Fruit fly (Drosophila melanogaster): ENCODE measurements around the gene obst-H.

Gene obst-H

dm6 chr3L:15535228-15535598 is 6.2 kb upstream of the obst-H start, which contains the start of gene CrebA (continued):
- TF ChIP-seq CG14860 (GFP tag; IDR thresholded peaks at IDR 0.05; ENCODE audit: partially characterized antibody): no peak
- TF ChIP-seq grn (GFP tag; optimal IDR thresholded peaks at IDR 0.05): no peak
- TF ChIP-seq Med (GFP tag): peak; percentile 15
- peak; percentile 93 for TF ChIP-seq CG2199 (GFP tag; IDR thresholded peaks at IDR 0.05)
- no peak for TF ChIP-seq seq (GFP tag; IDR thresholded peaks at IDR 0.05)
- TF ChIP-seq CG13287 (GFP tag; IDR thresholded peaks at IDR 0.05; ENCODE audit: partially characterized antibody): no peak
- TF ChIP-seq MTF-1 (GFP tag; optimal IDR thresholded peaks at IDR 0.05; ENCODE audit: borderline replicate concordance): peak; percentile 13
- no peak for TF ChIP-seq Dref (GFP tag; IDR thresholded peaks at IDR 0.05)
- no peak for TF ChIP-seq CG7357 (GFP tag; IDR thresholded peaks at IDR 0.05)
- TF ChIP-seq Sry-β (GFP tag; optimal IDR thresholded peaks at IDR 0.05): no peak
- TF ChIP-seq sr (GFP tag; IDR thresholded peaks at IDR 0.05): no peak
- no peak for TF ChIP-seq CG10366 (GFP tag; IDR thresholded peaks at IDR 0.05)
- no peak for TF ChIP-seq sqz (GFP tag; optimal IDR thresholded peaks at IDR 0.05)
- TF ChIP-seq CG2678 (tag; optimal IDR thresholded peaks at IDR 0.05): no peak
- no peak for TF ChIP-seq CG9437 (GFP tag; optimal IDR thresholded peaks at IDR 0.05)
- no peak for TF ChIP-seq gfzf (GFP tag; optimal IDR thresholded peaks at IDR 0.05)
- peak; percentile 36; the same call in 1 of the 3 replicates for TF ChIP-seq ci (GFP tag; IDR thresholded peaks at IDR 0.05)
- no peak for TF ChIP-seq Ets65A (GFP tag)
- TF ChIP-seq caup (GFP tag; optimal IDR thresholded peaks at IDR 0.05; ENCODE audit: severe bottlenecking): no peak
- TF ChIP-seq CG16779 (GFP tag; IDR thresholded peaks at IDR 0.05): no peak
- peak; percentile 13; the same call in 1 of the 2 replicates for TF ChIP-seq HLH3B (GFP tag; IDR thresholded peaks at IDR 0.05)
- TF ChIP-seq CG7745 (tag; optimal IDR thresholded peaks at IDR 0.05): peak; percentile 4
- no peak for TF ChIP-seq eve (GFP tag; optimal IDR thresholded peaks at IDR 0.05)
- no peak for TF ChIP-seq odd (GFP tag; optimal IDR thresholded peaks at IDR 0.05)
- TF ChIP-seq CG30020 (tag; optimal IDR thresholded peaks at IDR 0.05): no peak
- TF ChIP-seq CG16813 (GFP tag; IDR thresholded peaks at IDR 0.05; ENCODE audit: partially characterized antibody): no peak
- TF ChIP-seq Deaf1 (tag; optimal IDR thresholded peaks at IDR 0.05): peak; percentile 53
- TF ChIP-seq CG13775 (GFP tag; optimal IDR thresholded peaks at IDR 0.05): no peak
- TF ChIP-seq HmgD (GFP tag; optimal IDR thresholded peaks at IDR 0.05): no peak
- no peak for TF ChIP-seq repo (GFP tag; optimal IDR thresholded peaks at IDR 0.05)
- no peak for TF ChIP-seq CG11504 (tag; optimal IDR thresholded peaks at IDR 0.05)
- peak; percentile 94 to 95 for TF ChIP-seq Trl (optimal IDR thresholded peaks at IDR 0.05)
- TF ChIP-seq Trl (GFP tag; optimal IDR thresholded peaks at IDR 0.05): no peak
- TF ChIP-seq Adf1 (GFP tag; IDR thresholded peaks at IDR 0.05): peak; percentile 90
- TF ChIP-seq schlank (tag; optimal IDR thresholded peaks at IDR 0.05): no peak
- TF ChIP-seq vvl (GFP tag; IDR thresholded peaks at IDR 0.05): peak; percentile 37; the same call in 1 of the 2 replicates
- no peak for TF ChIP-seq CG9797 (GFP tag; optimal IDR thresholded peaks at IDR 0.05)
- TF ChIP-seq CG42726 (GFP tag; IDR thresholded peaks at IDR 0.05; ENCODE audit: partially characterized antibody): peak; percentile 7; the same call in 1 of the 2 replicates
- TF ChIP-seq CG8290 (GFP tag; optimal IDR thresholded peaks at IDR 0.05): no peak
- TF ChIP-seq CG8290 (tag; optimal IDR thresholded peaks at IDR 0.05): peak in 1 of 2 experiments; percentile 20
- no peak for TF ChIP-seq CG10147 (GFP tag; optimal IDR thresholded peaks at IDR 0.05)
- TF ChIP-seq CG1832 (GFP tag; optimal IDR thresholded peaks at IDR 0.05): peak; percentile 83
- TF ChIP-seq HLH4C (GFP tag; IDR thresholded peaks at IDR 0.05; ENCODE audit: partially characterized antibody): no peak
- TF ChIP-seq sc (optimal IDR thresholded peaks at IDR 0.05): no peak
- no peak for TF ChIP-seq sc (GFP tag; optimal IDR thresholded peaks at IDR 0.05)
- peak; percentile 55; the same call in 1 of the 2 replicates for TF ChIP-seq CG10321 (GFP tag; IDR thresholded peaks at IDR 0.05)
- TF ChIP-seq Oli (tag; optimal IDR thresholded peaks at IDR 0.05): no peak
- no peak for TF ChIP-seq klu (GFP tag; IDR thresholded peaks at IDR 0.05)
- no peak for TF ChIP-seq Ada2b (GFP tag; IDR thresholded peaks at IDR 0.05)
- peak; percentile 70; the same call in 1 of the 2 replicates for TF ChIP-seq chm (GFP tag; IDR thresholded peaks at IDR 0.05)
- TF ChIP-seq tup (GFP tag; optimal IDR thresholded peaks at IDR 0.05): no peak
- no peak for TF ChIP-seq CG3281 (GFP tag; optimal IDR thresholded peaks at IDR 0.05)

Data from whole organism, embryonic.